Worm (Caenorhabditis elegans) whole organism, L4 larva: ENCODE data around the gene cnc-2.

Experiments
- F10B5.3 ChIP-seq: sonication (generic microtip); optimal IDR thresholded peaks from 2 replicates; lab custom pipeline; 2016; ENCODE audit warnings: mild to moderate bottlenecking, missing genetic modification characterization, missing compliant biosample characterization
- F37D6.2 ChIP-seq: sonication (generic microtip); optimal IDR thresholded peaks from 2 replicates; lab custom pipeline; 2016; ENCODE audit warnings: mild to moderate bottlenecking, missing genetic modification characterization, missing compliant biosample characterization
- T26A8.4 ChIP-seq: fragments of 200-800 bp; sonication (Bioruptor generic); IDR thresholded peaks from 2 replicates; pipeline ENCODE4 v1.3.6; 2022; ENCODE audit warnings: missing genetic modification characterization, missing compliant biosample characterization
- ZK337.2 ChIP-seq: fragments of 200-800 bp; sonication (Bioruptor generic); IDR thresholded peaks from 2 replicates; pipeline ENCODE4 v1.3.6; 2022; ENCODE audit warnings: missing genetic modification reagents, missing genetic modification characterization, missing compliant biosample characterization
- aha-1 ChIP-seq: fragments of 150-350 bp; peaks from one replicate; lab custom pipeline; 2014; ENCODE audit warnings: missing biosample characterization, missing genetic modification characterization
- arid-1 ChIP-seq: fragments of 200-800 bp; sonication (Bioruptor generic); conservative IDR thresholded peaks from 2 replicates; pipeline ENCODE4 v1.3.6; 2022; ENCODE audit warnings: missing genetic modification reagents, missing genetic modification characterization, missing compliant biosample characterization
- attf-4 ChIP-seq: sonication (generic microtip); optimal IDR thresholded peaks from 3 replicates; lab custom pipeline; 2017; ENCODE audit warnings: missing biosample characterization, missing genetic modification characterization
- ceh-28 ChIP-seq: fragments of 150-350 bp; optimal IDR thresholded peaks from 2 replicates; lab custom pipeline; 2014; ENCODE audit warnings: missing biosample characterization, missing genetic modification reagents, missing genetic modification characterization
- ceh-32 ChIP-seq: sonication (generic microtip); optimal IDR thresholded peaks from 2 replicates; lab custom pipeline; 2016; ENCODE audit warnings: mild to moderate bottlenecking, missing genetic modification characterization, missing compliant biosample characterization; ENCODE audit not compliant: poor library complexity
- ceh-44 ChIP-seq: fragments of 200-800 bp; sonication (Bioruptor generic); IDR thresholded peaks from 2 replicates; pipeline ENCODE4 v1.3.6; 2022; ENCODE audit warnings: missing genetic modification reagents, missing genetic modification characterization, missing compliant biosample characterization
- cey-2 ChIP-seq: sonication (generic microtip); optimal IDR thresholded peaks from 3 replicates; lab custom pipeline; 2017; ENCODE audit warnings: missing genetic modification characterization, mild to moderate bottlenecking, missing compliant biosample characterization, antibody characterized with exemption, borderline replicate concordance; ENCODE audit not compliant: insufficient read depth
- daf-16 ChIP-seq, 3 experiments: sonication (generic microtip); optimal IDR thresholded peaks; 2 replicates each; lab custom pipeline; 2016 to 2017; ENCODE audit warnings: missing genetic modification characterization in 3 of 3, missing genetic modification reagents in 3 of 3, mild to moderate bottlenecking in 2 of 3, missing compliant biosample characterization in 2 of 3, missing biosample characterization in 1 of 3, moderate library complexity in 1 of 3
- daf-8 ChIP-seq: fragments of 200-800 bp; sonication (Bioruptor generic); IDR thresholded peaks from 2 replicates; pipeline ENCODE4 v1.3.6; 2022; ENCODE audit warnings: missing genetic modification characterization, missing compliant biosample characterization
- dve-1 ChIP-seq: sonication (generic microtip); optimal IDR thresholded peaks from 2 replicates; lab custom pipeline; 2017; ENCODE audit warnings: antibody characterized with exemption, mild to moderate bottlenecking, missing genetic modification characterization, missing compliant biosample characterization; ENCODE audit not compliant: insufficient read depth
- egl-27 ChIP-seq: sonication (generic microtip); optimal IDR thresholded peaks from 3 replicates; lab custom pipeline; 2017; ENCODE audit warnings: missing biosample characterization, missing genetic modification reagents, missing genetic modification characterization
- hlh-11 ChIP-seq: fragments of 200-800 bp; sonication (Bioruptor generic); optimal IDR thresholded peaks from 2 replicates; lab custom pipeline; 2018; ENCODE audit warnings: mild to moderate bottlenecking, missing genetic modification characterization, missing compliant biosample characterization
- lin-39 ChIP-seq: fragments of 150-350 bp; optimal IDR thresholded peaks from 2 replicates; lab custom pipeline; 2014; ENCODE audit warnings: missing biosample characterization, missing genetic modification reagents, missing genetic modification characterization
- madf-5 ChIP-seq, 2 experiments: fragments of 200-800 bp; sonication (Bioruptor generic); IDR thresholded peaks; 2 replicates each; pipeline ENCODE4 v1.3.6; 2022; ENCODE audit warnings: missing compliant biosample characterization in 2 of 2, missing genetic modification characterization in 2 of 2
- mdl-1 ChIP-seq, 2 experiments: fragments of 150-350 bp in 1 of 2; sonication (generic microtip) in 1 of 2; optimal IDR thresholded peaks; 2 replicates each; lab custom pipeline; 2014 to 2017; ENCODE audit warnings: missing biosample characterization in 2 of 2, missing genetic modification characterization in 2 of 2
- mep-1 ChIP-seq: fragments of 150-350 bp; sonication (generic microtip); optimal IDR thresholded peaks from 3 replicates; lab custom pipeline; 2014; ENCODE audit warnings: missing biosample characterization, missing genetic modification characterization
- mxl-3 ChIP-seq: fragments of 200-800 bp; sonication (Bioruptor generic); optimal IDR thresholded peaks from 2 replicates; lab custom pipeline; 2018; ENCODE audit warnings: mild to moderate bottlenecking, missing genetic modification characterization, missing compliant biosample characterization
- nhr-11 ChIP-seq: fragments of 150-350 bp; optimal IDR thresholded peaks from 2 replicates; lab custom pipeline; 2014; ENCODE audit warnings: missing biosample characterization, missing genetic modification characterization
- nhr-111 ChIP-seq: fragments of 200-800 bp; sonication (Bioruptor generic); optimal IDR thresholded peaks from 2 replicates; lab custom pipeline; 2018; ENCODE audit warnings: mild to moderate bottlenecking, missing genetic modification characterization, missing compliant biosample characterization
- nhr-25 ChIP-seq: sonication (generic microtip); optimal IDR thresholded peaks from 2 replicates; lab custom pipeline; 2017; ENCODE audit warnings: missing genetic modification characterization, mild to moderate bottlenecking, missing compliant biosample characterization, antibody characterized with exemption, moderate library complexity, borderline replicate concordance; ENCODE audit not compliant: insufficient read depth
- nhr-28 ChIP-seq: fragments of 150-350 bp; optimal IDR thresholded peaks from 2 replicates; lab custom pipeline; 2014; ENCODE audit warnings: missing biosample characterization, missing genetic modification characterization
- nhr-42 ChIP-seq: fragments of 200-800 bp; sonication (Bioruptor generic); IDR thresholded peaks from 2 replicates; pipeline ENCODE4 v1.3.6; 2022; ENCODE audit warnings: missing genetic modification characterization, missing compliant biosample characterization
- nhr-48 ChIP-seq: sonication (generic microtip); optimal IDR thresholded peaks from 2 replicates; lab custom pipeline; 2016; ENCODE audit warnings: mild to moderate bottlenecking, missing genetic modification characterization, missing compliant biosample characterization
- nhr-6 ChIP-seq: fragments of 150-350 bp; optimal IDR thresholded peaks from 2 replicates; lab custom pipeline; 2014; ENCODE audit warnings: missing biosample characterization, missing genetic modification characterization
- pha-4 ChIP-seq, 2 experiments: fragments of 150-350 bp in 1 of 2; fragments of 200-800 bp in 1 of 2; sonication (Bioruptor generic) in 1 of 2; IDR thresholded peaks in 1 of 2; optimal IDR thresholded peaks in 1 of 2; 2 replicates each; pipeline versions ENCODE4 v1.3.6 to Lab custom; 2014 to 2022; ENCODE audit warnings: missing genetic modification characterization in 2 of 2, missing genetic modification reagents in 2 of 2, missing biosample characterization in 1 of 2, missing compliant biosample characterization in 1 of 2
- pqm-1 ChIP-seq: sonication (generic microtip); optimal IDR thresholded peaks from 2 replicates; lab custom pipeline; 2017; ENCODE audit warnings: missing biosample characterization, missing genetic modification characterization
- saeg-2 ChIP-seq: fragments of 200-800 bp; sonication (Bioruptor generic); IDR thresholded peaks from 2 replicates; pipeline ENCODE4 v1.3.6; 2022; ENCODE audit warnings: missing genetic modification reagents, missing genetic modification characterization, missing compliant biosample characterization
- set-16 ChIP-seq: fragments of 200-800 bp; sonication (Bioruptor generic); IDR thresholded peaks from 2 replicates; pipeline ENCODE4 v1.3.6; 2022; ENCODE audit warnings: missing genetic modification reagents, missing genetic modification characterization, missing compliant biosample characterization
- tag-97 ChIP-seq: fragments of 200-800 bp; sonication (Bioruptor generic); IDR thresholded peaks from 2 replicates; pipeline ENCODE4 v1.3.6; 2022; ENCODE audit warnings: missing genetic modification characterization, missing compliant biosample characterization
- unc-39 ChIP-seq: sonication (generic microtip); optimal IDR thresholded peaks from 2 replicates; lab custom pipeline; 2017; ENCODE audit warnings: missing biosample characterization, missing genetic modification characterization
- unc-62 ChIP-seq, 3 experiments: fragments of 150-350 bp in 1 of 3; sonication (generic microtip); optimal IDR thresholded peaks in 2 of 3; peaks in 1 of 3; 1 replicate in 1 of 3; 2 replicates in 2 of 3; lab custom pipeline; 2014 to 2017; ENCODE audit warnings: missing biosample characterization in 3 of 3, missing genetic modification characterization in 3 of 3, missing genetic modification reagents in 3 of 3, missing genotype in 1 of 3

Gene cnc-2

DNA sequence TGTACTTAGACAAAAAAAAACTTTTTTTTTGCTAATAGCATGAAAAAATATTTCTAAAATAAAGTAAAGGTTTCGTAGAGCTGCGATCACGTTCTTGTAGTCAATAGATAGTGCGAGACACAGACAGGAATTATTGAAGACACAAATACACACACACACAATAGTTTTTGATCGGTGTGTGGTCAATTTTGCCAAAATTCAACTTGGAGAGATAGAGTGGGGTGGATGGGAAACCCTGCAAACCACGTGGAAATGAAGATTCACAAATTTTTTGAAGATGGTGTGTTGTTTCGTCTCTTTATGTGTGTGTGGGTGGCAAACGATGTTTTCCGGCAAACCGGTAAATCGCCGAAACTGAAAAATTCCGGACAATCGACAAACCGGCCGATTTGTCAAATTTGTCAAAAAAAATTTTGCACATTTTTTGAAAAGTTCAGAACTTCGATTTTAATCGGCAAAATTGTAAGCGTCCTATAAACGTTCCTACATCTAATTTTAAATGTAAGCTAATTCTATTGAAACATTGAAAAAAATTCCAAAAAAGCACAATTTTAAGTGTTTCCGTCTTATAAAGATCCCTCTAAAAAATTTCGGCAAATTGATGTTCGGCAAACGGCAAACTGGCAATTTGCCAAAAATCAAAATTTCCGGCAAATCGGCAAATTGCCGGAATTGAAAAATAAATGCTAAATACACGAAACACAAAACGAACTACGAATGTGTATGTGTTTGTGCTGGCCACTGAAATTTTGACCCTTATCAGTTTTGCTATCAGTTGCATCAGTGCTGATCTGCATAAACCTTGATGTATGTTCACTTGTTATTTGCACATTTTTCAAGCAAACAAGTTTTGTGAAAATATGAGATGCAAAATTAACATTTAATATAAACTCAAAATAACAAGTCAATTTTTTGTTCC is 17.2 kb downstream of the cnc-2 start:
- TF ChIP-seq nhr-28 (tag; lab: Kevin White, UChicago): peak; percentile 87
- no peak for TF ChIP-seq ceh-32 (tag; lab: Kevin White, UChicago)
- TF ChIP-seq aha-1 (tag; lab: Kevin White, UChicago): peak; percentile 97
- peak; percentile 64 for TF ChIP-seq pqm-1 (tag; lab: Kevin White, UChicago)
- TF ChIP-seq mdl-1 (tag; optimal IDR thresholded peaks at IDR 0.05; lab: Kevin White, UChicago): no peak
- no peak for TF ChIP-seq saeg-2 (GFP tag; lab: Robert Waterston, UW)
- TF ChIP-seq F10B5.3: no peak
- no peak for TF ChIP-seq pha-4 (GFP tag; IDR thresholded peaks at IDR 0.05; lab: Robert Waterston, UW)
- no peak for TF ChIP-seq pha-4 (tag; optimal IDR thresholded peaks at IDR 0.05; lab: Kevin White, UChicago)
- TF ChIP-seq daf-8 (GFP tag; lab: Robert Waterston, UW): no peak
- no peak for TF ChIP-seq nhr-25 (tag; lab: Kevin White, UChicago)
- TF ChIP-seq hlh-11 (tag; lab: Kevin White, UChicago): peak; percentile 4
- peak in 1 of 2 experiments; percentile 87 for TF ChIP-seq unc-62 (GFP tag; optimal IDR thresholded peaks at IDR 0.05 in 1 of 2; lab: Kevin White, UChicago)
- no peak for TF ChIP-seq unc-62 (tag; optimal IDR thresholded peaks at IDR 0.05; lab: Kevin White, UChicago)
- TF ChIP-seq madf-5 (GFP tag; IDR thresholded peaks at IDR 0.05; lab: Robert Waterston, UW): no peak
- peak; percentile 28 for TF ChIP-seq dve-1 (tag; lab: Kevin White, UChicago)
- TF ChIP-seq daf-16 (GFP tag; optimal IDR thresholded peaks at IDR 0.05; lab: Kevin White, UChicago): no peak
- TF ChIP-seq daf-16 (tag; optimal IDR thresholded peaks at IDR 0.05; lab: Kevin White, UChicago): peak; percentile 90
- TF ChIP-seq nhr-42 (GFP tag; lab: Robert Waterston, UW): no peak

DNA sequence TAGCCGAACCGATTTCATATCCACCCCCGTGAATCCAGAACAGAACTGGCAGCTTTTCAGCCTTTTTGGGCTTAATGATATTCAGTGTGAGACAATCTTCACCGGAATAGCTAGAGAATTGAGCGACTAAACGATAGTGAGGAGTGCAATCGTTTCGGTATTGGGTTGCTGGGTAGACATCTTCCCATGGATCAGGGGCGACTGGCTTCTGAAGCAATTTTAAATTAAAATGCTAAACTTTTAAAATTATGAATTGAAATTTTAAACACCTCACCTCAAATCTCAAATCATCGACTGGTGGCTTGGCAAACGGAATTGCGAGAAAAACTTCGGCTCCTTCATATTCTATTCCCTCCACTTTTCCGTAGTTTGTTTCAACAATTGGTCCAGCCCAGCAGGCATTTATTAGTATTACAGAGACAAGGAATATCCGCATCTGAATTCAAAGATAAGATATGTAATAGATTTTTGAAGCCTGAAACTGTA is 18.2 kb downstream of the cnc-2 start, which contains the start of gene ges-1:
TSS of gene ges-1 (minus strand) at position 436 of the 486 bp plus-strand sequence.
- TF ChIP-seq ZK337.2 (GFP tag; lab: Robert Waterston, UW) (no peak), unc-62 (GFP tag; optimal IDR thresholded peaks at IDR 0.05 in 1 of 2; lab: Kevin White, UChicago) (peak in 1 of 2 experiments; percentile 13), unc-62 (tag; optimal IDR thresholded peaks at IDR 0.05; lab: Kevin White, UChicago) (no peak), mep-1 (tag; lab: Kevin White, UChicago) (no peak), aha-1 (tag; lab: Kevin White, UChicago) (peak; percentile 90), attf-4 (no peak), saeg-2 (GFP tag; lab: Robert Waterston, UW) (no peak), unc-39 (no peak)

DNA sequence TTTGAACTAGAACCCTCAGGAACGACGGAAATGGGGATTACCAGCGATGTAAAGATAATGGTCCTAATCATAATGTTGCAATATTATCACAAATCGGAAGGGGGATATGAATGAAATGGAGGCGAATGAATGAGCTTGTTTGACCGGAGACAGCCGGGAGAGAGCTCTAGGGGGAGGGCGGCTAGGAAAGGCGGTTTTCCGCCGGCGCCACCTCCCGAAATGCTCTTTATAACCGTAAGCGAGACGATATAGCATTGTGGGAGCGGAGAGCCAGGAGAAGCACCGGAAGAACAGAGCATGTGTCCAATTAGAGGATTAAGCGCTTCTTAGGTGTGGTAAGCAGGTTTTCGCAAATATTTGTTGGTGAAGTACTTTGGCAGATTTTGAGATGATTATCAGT is 24.4 kb downstream of the cnc-2 start, which contains the start of gene R12A1.3:
TSS of gene R12A1.3 (minus strand) at position 200 of the 400 bp plus-strand sequence.
- TF ChIP-seq set-16: peak; percentile 54; the same call in 1 of the 2 replicates
- no peak for TF ChIP-seq cey-2 (tag; lab: Kevin White, UChicago)

DNA sequence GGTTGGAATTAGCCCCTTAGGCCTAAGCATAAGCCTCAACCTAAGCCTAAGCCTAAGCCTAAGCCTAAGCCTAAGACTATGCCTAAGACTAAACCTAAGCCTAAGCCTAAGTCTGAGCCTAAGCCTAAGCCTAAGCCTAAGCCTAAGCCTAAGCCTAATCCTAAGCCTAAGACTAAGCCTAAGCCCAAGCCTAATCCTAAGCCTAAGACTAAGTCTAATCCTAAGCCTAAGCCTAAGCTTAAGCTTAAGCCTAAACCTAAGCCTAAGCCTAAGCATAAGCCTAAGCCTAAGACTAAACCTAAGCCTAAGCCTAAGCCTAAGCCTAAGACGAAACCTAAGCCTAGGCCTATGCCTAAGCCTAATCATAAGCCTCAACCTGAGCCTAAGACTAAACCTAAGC is 26.6 kb downstream of the cnc-2 start:
- TF ChIP-seq mxl-3 (no peak), hlh-11 (tag; lab: Kevin White, UChicago) (no peak), pqm-1 (tag; lab: Kevin White, UChicago) (no peak), ceh-44 (no peak), egl-27 (no peak), tag-97 (no peak), daf-8 (GFP tag; lab: Robert Waterston, UW) (no peak), F37D6.2 (tag; lab: Kevin White, UChicago) (no peak), arid-1 (GFP tag; lab: Robert Waterston, UW) (no peak), ceh-28 (tag; lab: Kevin White, UChicago) (no peak), lin-39 (tag; lab: Kevin White, UChicago) (no peak), T26A8.4 (GFP tag; lab: Robert Waterston, UW) (no peak), unc-39 (no peak), nhr-28 (tag; lab: Kevin White, UChicago) (no peak), nhr-6 (tag; lab: Kevin White, UChicago) (no peak), nhr-111 (GFP tag; lab: Kevin White, UChicago) (no peak), nhr-11 (tag; lab: Kevin White, UChicago) (no peak), nhr-48 (tag; lab: Kevin White, UChicago) (no peak)
- TF ChIP-seq, all 104 proteins: peak for 0
